Fruit fly (Drosophila melanogaster) whole organism, embryonic: ENCODE measurements around the gene Slob.
A peak's percentile ranks its signal among the peaks of the same experiment; 100 is the strongest.

Experiments used
- Antp ChIP-seq: fragments of 200-800 bp; sonication (Bioruptor generic); optimal IDR thresholded peaks from 3 replicates; lab custom pipeline; 2016; ENCODE audit warnings: missing biosample characterization, missing genetic modification characterization
- Atf3 ChIP-seq: fragments of 200-800 bp; sonication (Bioruptor generic); optimal IDR thresholded peaks from 3 replicates; lab custom pipeline; 2016; ENCODE audit warnings: missing biosample characterization, missing genetic modification characterization
- B-H1 ChIP-seq: fragments of 200-800 bp; sonication (Bioruptor generic); IDR thresholded peaks from 3 replicates; pipeline ENCODE4 v1.3.6; 2022; ENCODE audit warnings: missing biosample characterization, missing genetic modification characterization
- CG10267 ChIP-seq: fragments of 200-800 bp; sonication (Bioruptor generic); optimal IDR thresholded peaks from 2 replicates; lab custom pipeline; 2018; ENCODE audit warnings: missing biosample characterization, mild to moderate bottlenecking, missing genetic modification characterization, moderate library complexity
- CG10654 ChIP-seq: fragments of 200-800 bp; sonication (Bioruptor generic); optimal IDR thresholded peaks from 2 replicates; lab custom pipeline; 2016; ENCODE audit warnings: missing biosample characterization, missing genetic modification characterization
- CG11093 ChIP-seq: fragments of 200-800 bp; sonication (Bioruptor generic); IDR thresholded peaks from 3 replicates; pipeline ENCODE4 v1.3.6; 2022; ENCODE audit warnings: missing biosample characterization, missing genetic modification characterization
- CG14014 ChIP-seq: fragments of 200-800 bp; sonication (Bioruptor generic); IDR thresholded peaks from 2 replicates; pipeline ENCODE4 v1.3.6; 2022; ENCODE audit warnings: missing biosample characterization, missing genetic modification characterization
- CG14441 ChIP-seq: fragments of 200-800 bp; sonication (Bioruptor generic); IDR thresholded peaks from 2 replicates; pipeline ENCODE4 v1.3.6; 2022; ENCODE audit warnings: missing biosample characterization, missing genetic modification characterization
- CG15269 ChIP-seq: fragments of 200-800 bp; sonication (Bioruptor generic); optimal IDR thresholded peaks from 2 replicates; lab custom pipeline; 2018; ENCODE audit warnings: missing biosample characterization, mild to moderate bottlenecking, missing genetic modification characterization, moderate library complexity
- CG17186 ChIP-seq: fragments of 200-800 bp; sonication (Bioruptor generic); optimal IDR thresholded peaks from 3 replicates; lab custom pipeline; 2017; ENCODE audit warnings: missing biosample characterization, missing genetic modification reagents, missing genetic modification characterization
- CG17568 ChIP-seq: fragments of 200-800 bp; sonication (Bioruptor generic); optimal IDR thresholded peaks from 2 replicates; lab custom pipeline; 2018; ENCODE audit warnings: missing biosample characterization, mild to moderate bottlenecking, missing genetic modification characterization, moderate library complexity
- CG2120 ChIP-seq: fragments of 200-800 bp; sonication (Bioruptor generic); optimal IDR thresholded peaks from 3 replicates; lab custom pipeline; 2016; ENCODE audit warnings: missing biosample characterization, missing genetic modification characterization
- CG3065 ChIP-seq: fragments of 200-800 bp; sonication (Bioruptor generic); optimal IDR thresholded peaks from 2 replicates; lab custom pipeline; 2016; ENCODE audit warnings: missing biosample characterization, missing genetic modification characterization
- CG33213 ChIP-seq: fragments of 200-800 bp; sonication (Bioruptor generic); optimal IDR thresholded peaks from 3 replicates; lab custom pipeline; 2016; ENCODE audit warnings: missing biosample characterization, missing genetic modification characterization
- CG34224 ChIP-seq: fragments of 200-800 bp; sonication (Bioruptor generic); IDR thresholded peaks from 3 replicates; pipeline ENCODE4 v1.3.6; 2022; ENCODE audit warnings: missing biosample characterization, missing genetic modification characterization; ENCODE audit not compliant: partially characterized antibody
- CG43689 ChIP-seq: fragments of 200-800 bp; sonication (Bioruptor generic); IDR thresholded peaks from 2 replicates; pipeline ENCODE4 v1.3.6; 2022; ENCODE audit warnings: missing biosample characterization, missing genetic modification characterization
- CG4404 ChIP-seq: fragments of 200-800 bp; sonication (Bioruptor generic); IDR thresholded peaks from 2 replicates; pipeline ENCODE4 v1.3.6; 2022; ENCODE audit warnings: missing biosample characterization, missing genetic modification characterization
- CG4820 ChIP-seq: fragments of 200-800 bp; sonication (Bioruptor generic); optimal IDR thresholded peaks from 3 replicates; lab custom pipeline; 2016; ENCODE audit warnings: missing biosample characterization, missing genetic modification characterization
- CG5953 ChIP-seq: fragments of 200-800 bp; sonication (Bioruptor generic); IDR thresholded peaks from 2 replicates; pipeline ENCODE4 v1.3.6; 2022; ENCODE audit warnings: missing biosample characterization, missing genetic modification characterization
- CG6175 ChIP-seq: fragments of 200-800 bp; sonication (Bioruptor generic); IDR thresholded peaks from 3 replicates; pipeline ENCODE4 v1.3.6; 2022; ENCODE audit warnings: missing biosample characterization, missing genetic modification characterization
- CG6689 ChIP-seq: fragments of 200-800 bp; sonication (Bioruptor generic); IDR thresholded peaks from 2 replicates; pipeline ENCODE4 v1.3.6; 2022; ENCODE audit warnings: missing biosample characterization, missing genetic modification characterization
- CG6765 ChIP-seq: fragments of 200-800 bp; sonication (Bioruptor generic); optimal IDR thresholded peaks from 3 replicates; lab custom pipeline; 2017; ENCODE audit warnings: missing biosample characterization, mild to moderate bottlenecking, missing genetic modification characterization
- CG6854 ChIP-seq: fragments of 200-800 bp; sonication (Bioruptor generic); optimal IDR thresholded peaks from 3 replicates; lab custom pipeline; 2017; ENCODE audit warnings: missing biosample characterization, mild to moderate bottlenecking, missing genetic modification characterization
- CG7745 ChIP-seq: fragments of 200-800 bp; sonication (Bioruptor generic); optimal IDR thresholded peaks from 2 replicates; lab custom pipeline; 2018; ENCODE audit warnings: missing biosample characterization, mild to moderate bottlenecking, missing genetic modification characterization, moderate library complexity
- CG9797 ChIP-seq: fragments of 200-800 bp; sonication (Bioruptor generic); optimal IDR thresholded peaks from 3 replicates; lab custom pipeline; 2018; ENCODE audit warnings: missing biosample characterization, mild to moderate bottlenecking, missing genetic modification characterization
- CHES-1-like ChIP-seq: fragments of 200-800 bp; sonication (Bioruptor generic); optimal IDR thresholded peaks from 2 replicates; lab custom pipeline; 2016; ENCODE audit warnings: missing biosample characterization, missing genetic modification characterization
- Chrac-16 ChIP-seq: fragments of 200-800 bp; sonication (Bioruptor generic); optimal IDR thresholded peaks from 3 replicates; lab custom pipeline; 2016; ENCODE audit warnings: missing biosample characterization, missing genetic modification characterization
- D19B ChIP-seq: fragments of 200-800 bp; sonication (Bioruptor generic); optimal IDR thresholded peaks from 2 replicates; lab custom pipeline; 2017; ENCODE audit warnings: missing biosample characterization, mild to moderate bottlenecking, missing genetic modification characterization
- Doc3 ChIP-seq: fragments of 200-800 bp; sonication (Bioruptor generic); IDR thresholded peaks from 3 replicates; pipeline ENCODE4 v1.3.6; 2022; ENCODE audit warnings: missing biosample characterization, missing genetic modification characterization; ENCODE audit not compliant: partially characterized antibody
- HLH54F ChIP-seq: fragments of 200-800 bp; sonication (Bioruptor generic); optimal IDR thresholded peaks from 3 replicates; lab custom pipeline; 2016; ENCODE audit warnings: missing biosample characterization, missing genetic modification characterization
- HmgD ChIP-seq: fragments of 200-800 bp; sonication (Bioruptor generic); optimal IDR thresholded peaks from 3 replicates; lab custom pipeline; 2016; ENCODE audit warnings: missing biosample characterization, missing genetic modification characterization
- Hr78 ChIP-seq, 2 experiments: fragments of 200-800 bp in 1 of 2; fragments of >200 bp in 1 of 2; sonication (Bioruptor generic) in 1 of 2; optimal IDR thresholded peaks; 2 replicates each; lab custom pipeline; 2017 to 2019; ENCODE audit warnings: missing biosample characterization in 2 of 2, missing genetic modification characterization in 2 of 2, mild to moderate bottlenecking in 1 of 2, moderate library complexity in 1 of 2
- MTF-1 ChIP-seq: fragments of 200-800 bp; sonication (Bioruptor generic); optimal IDR thresholded peaks from 2 replicates; lab custom pipeline; 2018; ENCODE audit warnings: missing biosample characterization, mild to moderate bottlenecking, missing genetic modification characterization, borderline replicate concordance
- NC2α ChIP-seq: fragments of 200-800 bp; sonication (Bioruptor generic); optimal IDR thresholded peaks from 2 replicates; lab custom pipeline; 2016; ENCODE audit warnings: missing biosample characterization, missing genetic modification characterization
- Pdp1 ChIP-seq, 2 experiments: fragments of 200-800 bp; sonication (Bioruptor generic); optimal IDR thresholded peaks; 3 replicates each; lab custom pipeline; 2016; ENCODE audit warnings: missing biosample characterization in 2 of 2, missing genetic modification characterization in 2 of 2, mild to moderate bottlenecking in 1 of 2, moderate library complexity in 1 of 2
- Ptx1 ChIP-seq: fragments of 200-800 bp; sonication (Bioruptor generic); IDR thresholded peaks from 2 replicates; pipeline ENCODE4 v1.3.6; 2022; ENCODE audit warnings: missing biosample characterization, missing genetic modification characterization
- Sin3A ChIP-seq: fragments of >200 bp; optimal IDR thresholded peaks from 2 replicates; lab custom pipeline; 2018
- ara ChIP-seq: fragments of 200-800 bp; sonication (Bioruptor generic); IDR thresholded peaks from 2 replicates; pipeline ENCODE4 v1.3.6; 2022; ENCODE audit warnings: missing biosample characterization, missing genetic modification characterization
- dmrt11E ChIP-seq: fragments of 200-800 bp; sonication (Bioruptor generic); optimal IDR thresholded peaks from 3 replicates; lab custom pipeline; 2018; ENCODE audit warnings: missing biosample characterization, mild to moderate bottlenecking, missing genetic modification characterization, moderate library complexity
- ewg ChIP-seq: fragments of 200-800 bp; sonication (Bioruptor generic); optimal IDR thresholded peaks from 3 replicates; lab custom pipeline; 2017; ENCODE audit warnings: mild to moderate bottlenecking, missing biosample characterization, missing genetic modification reagents, missing genetic modification characterization
- ftz-f1 ChIP-seq: fragments of 200-800 bp; sonication (Bioruptor generic); optimal IDR thresholded peaks from 2 replicates; lab custom pipeline; 2016; ENCODE audit warnings: missing biosample characterization, missing genetic modification characterization
- gsb ChIP-seq: fragments of 200-800 bp; sonication (Bioruptor generic); IDR thresholded peaks from 2 replicates; pipeline ENCODE4 v1.3.6; 2022; ENCODE audit warnings: missing biosample characterization, missing genetic modification characterization
- gt ChIP-seq: fragments of 200-800 bp; sonication (Bioruptor generic); IDR thresholded peaks from 2 replicates; pipeline ENCODE4 v1.3.6; 2022; ENCODE audit warnings: missing biosample characterization, missing genetic modification characterization
- hb ChIP-seq: fragments of 200-800 bp; sonication (Bioruptor generic); IDR thresholded peaks from 3 replicates; pipeline ENCODE4 v1.3.6; 2022; ENCODE audit warnings: missing biosample characterization, missing genetic modification characterization; ENCODE audit not compliant: partially characterized antibody
- mam ChIP-seq: fragments of 200-800 bp; sonication (Bioruptor generic); optimal IDR thresholded peaks from 3 replicates; lab custom pipeline; 2016; ENCODE audit warnings: missing biosample characterization, missing genetic modification characterization
- prd ChIP-seq, 3 experiments: fragments of >200 bp in 2 of 3; fragments of 200-800 bp in 1 of 3; sonication (Bioruptor generic) in 1 of 3; optimal IDR thresholded peaks in 2 of 3; IDR thresholded peaks in 1 of 3; 2 replicates in 2 of 3; 3 replicates in 1 of 3; pipeline versions ENCODE4 v1.3.6 to Lab custom; 2017 to 2022; ENCODE audit warnings: missing biosample characterization in 1 of 3, missing genetic modification characterization in 1 of 3
- seq ChIP-seq: fragments of 200-800 bp; sonication (Bioruptor generic); IDR thresholded peaks from 2 replicates; pipeline ENCODE4 v1.3.6; 2022; ENCODE audit warnings: missing biosample characterization, missing genetic modification characterization
- sr ChIP-seq: fragments of 200-800 bp; sonication (Bioruptor generic); IDR thresholded peaks from 3 replicates; pipeline ENCODE4 v1.3.6; 2022; ENCODE audit warnings: missing biosample characterization, missing genetic modification characterization
- stc ChIP-seq: fragments of 200-800 bp; sonication (Bioruptor generic); IDR thresholded peaks from 2 replicates; pipeline ENCODE4 v1.3.6; 2022; ENCODE audit warnings: missing biosample characterization, missing genetic modification characterization
- stwl ChIP-seq: fragments of 200-800 bp; sonication (Bioruptor generic); optimal IDR thresholded peaks from 3 replicates; lab custom pipeline; 2018; ENCODE audit warnings: missing biosample characterization, mild to moderate bottlenecking, missing genetic modification characterization, moderate library complexity
- tio ChIP-seq: fragments of 200-800 bp; sonication (Bioruptor generic); optimal IDR thresholded peaks from 2 replicates; lab custom pipeline; 2017; ENCODE audit warnings: missing biosample characterization, missing genetic modification characterization, inconsistent platforms

Gene Slob

dm6 chr2L:7632783-7633182 is 42.1 kb downstream of the Slob start (continued):
- TF ChIP-seq CG14014 (GFP tag; lab: Robert Waterston, UW) (no peak), seq (GFP tag; lab: Robert Waterston, UW) (0 out of 2 replicates have a peak, but pooled peaks have one; percentile 29), D19B (GFP tag; lab: Kevin White, UChicago) (peak; percentile 73), Sin3A (lab: Kevin White, UChicago) (no peak), CG10267 (tag; lab: Kevin White, UChicago) (peak; percentile 61), tio (GFP tag; lab: Kevin White, UChicago) (peak; percentile 51), B-H1 (GFP tag; lab: Robert Waterston, UW) (no peak), CG6765 (GFP tag; lab: Kevin White, UChicago) (no peak), Chrac-16 (GFP tag; lab: Kevin White, UChicago) (peak; percentile 56), dmrt11E (tag; lab: Kevin White, UChicago) (peak; percentile 82), CG15269 (no peak), CG2120 (no peak), HmgD (GFP tag; lab: Kevin White, UChicago) (no peak), gt (GFP tag; lab: Robert Waterston, UW) (no peak), CG6175 (GFP tag; lab: Robert Waterston, UW) (no peak), ftz-f1 (GFP tag; lab: Kevin White, UChicago) (no peak), hb (GFP tag; lab: Robert Waterston, UW) (no peak), stwl (peak; percentile 26), CG11093 (no peak), Hr78 (GFP tag; optimal IDR thresholded peaks at IDR 0.05; lab: Kevin White, UChicago) (no peak), CG4820 (GFP tag; lab: Kevin White, UChicago) (peak; percentile 27), Pdp1 (GFP tag; optimal IDR thresholded peaks at IDR 0.05; lab: Kevin White, UChicago) (peak; percentile 12 to 54), CG17186 (GFP tag; lab: Kevin White, UChicago) (no peak), CG5953 (GFP tag; lab: Robert Waterston, UW) (no peak), CHES-1-like (GFP tag; lab: Kevin White, UChicago) (peak; percentile 9), MTF-1 (GFP tag; lab: Kevin White, UChicago) (no peak), prd (optimal IDR thresholded peaks at IDR 0.05; lab: Kevin White, UChicago) (no peak), prd (GFP tag; IDR thresholded peaks at IDR 0.05; lab: Robert Waterston, UW) (peak; percentile 80), CG7745 (no peak), CG14441 (GFP tag; lab: Robert Waterston, UW) (peak; percentile 33; the same call in 1 of the 2 replicates), gsb (GFP tag; lab: Robert Waterston, UW) (no peak), CG9797 (no peak), stc (GFP tag; lab: Robert Waterston, UW) (peak; percentile 38; the same call in 1 of the 2 replicates), ara (GFP tag; lab: Robert Waterston, UW) (peak; percentile 75), mam (GFP tag; lab: Kevin White, UChicago) (peak; percentile 18), CG4404 (GFP tag; lab: Robert Waterston, UW) (peak; percentile 74), CG33213 (GFP tag; lab: Kevin White, UChicago) (no peak), Ptx1 (GFP tag; lab: Robert Waterston, UW) (peak; percentile 22; the same call in 1 of the 2 replicates), CG43689 (GFP tag; lab: Robert Waterston, UW) (no peak), sr (GFP tag; lab: Robert Waterston, UW) (no peak), Doc3 (no peak), CG6854 (GFP tag; lab: Kevin White, UChicago) (no peak), NC2α (GFP tag; lab: Kevin White, UChicago) (no peak), CG10654 (peak; percentile 1), Antp (peak; percentile 16), CG17568 (peak; percentile 38), CG6689 (GFP tag; lab: Robert Waterston, UW) (peak; percentile 58), CG34224 (GFP tag; lab: Robert Waterston, UW) (no peak), HLH54F (GFP tag; lab: Kevin White, UChicago) (no peak), ewg (GFP tag; lab: Kevin White, UChicago) (peak; percentile 26), Atf3 (GFP tag; lab: Kevin White, UChicago) (no peak), CG3065 (GFP tag; lab: Kevin White, UChicago) (no peak)
